Fruit fly (Drosophila melanogaster): ENCODE results near the gene Fcp3C.

- no peak for TF ChIP-seq CrebA (GFP tag; optimal IDR thresholded peaks at IDR 0.05; ENCODE audit: borderline replicate concordance)
- no peak for TF ChIP-seq lola (GFP tag; optimal IDR thresholded peaks at IDR 0.05)
- TF ChIP-seq HLH106 (tag; optimal IDR thresholded peaks at IDR 0.05): no peak
- no peak for TF ChIP-seq OdsH (GFP tag; optimal IDR thresholded peaks at IDR 0.05)
These were observed 39.2 kb downstream of the Fcp3C start for dm6 chrX:3135102-3135393.
